Fruit fly (Drosophila melanogaster): Measurements from ENCODE around the gene hng3.

hng3 gene

DNA sequence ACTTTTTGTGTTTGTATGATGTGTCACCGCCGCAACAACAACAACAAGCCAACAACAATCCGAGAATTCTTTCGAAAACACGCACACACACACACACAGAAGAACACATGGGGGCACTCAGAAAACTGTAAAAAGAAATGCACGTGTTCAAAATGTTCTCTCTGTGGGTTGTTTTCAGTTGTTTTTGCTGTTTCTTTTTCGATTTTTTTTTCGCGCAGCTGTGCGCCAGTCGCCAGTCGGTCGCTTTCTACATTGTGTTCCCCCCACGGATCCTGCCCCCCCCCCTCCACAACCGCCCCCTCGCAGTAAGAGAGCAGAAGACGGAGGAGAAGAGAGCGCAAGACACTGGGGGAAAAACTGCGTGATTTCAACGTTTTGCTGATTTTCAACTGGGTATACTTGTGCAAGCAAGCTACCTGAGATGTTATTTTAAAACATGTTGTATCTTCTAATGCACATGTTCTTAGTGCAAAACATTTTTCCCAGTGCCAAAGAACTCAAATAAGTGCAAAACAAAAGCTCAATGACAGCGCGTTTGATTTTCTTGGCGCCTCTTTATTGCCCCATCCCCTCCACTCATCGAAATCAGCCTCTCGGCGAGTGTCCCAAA lies 3.7 kb downstream of the hng3 start (continued):
- 0 out of 3 replicates have a peak, but pooled peaks have one; percentile 27 for TF ChIP-seq Aef1 (GFP tag; IDR thresholded peaks at IDR 0.05)
- TF ChIP-seq Dip2 (GFP tag; IDR thresholded peaks at IDR 0.05) = no peak
- no peak for TF ChIP-seq croc (GFP tag; conservative IDR thresholded peaks at IDR 0.05)
- no peak for TF ChIP-seq inv (GFP tag; IDR thresholded peaks at IDR 0.05; ENCODE audit: partially characterized antibody)
- TF ChIP-seq gfzf (GFP tag; optimal IDR thresholded peaks at IDR 0.05) = no peak
- no peak for TF ChIP-seq sima (GFP tag; optimal IDR thresholded peaks at IDR 0.05)
- TF ChIP-seq cwo (GFP tag; optimal IDR thresholded peaks at IDR 0.05) = peak; percentile 74
- TF ChIP-seq CG7357 (GFP tag; IDR thresholded peaks at IDR 0.05) = peak; percentile 59; the same call in 1 of the 3 replicates
- TF ChIP-seq z (GFP tag; IDR thresholded peaks at IDR 0.05) = no peak
- TF ChIP-seq gce (GFP tag; IDR thresholded peaks at IDR 0.05) = no peak
- TF ChIP-seq Fer3 (tag; optimal IDR thresholded peaks at IDR 0.05) = peak; percentile 38
- TF ChIP-seq org-1 (GFP tag; optimal IDR thresholded peaks at IDR 0.05) = peak; percentile 12
- no peak for TF ChIP-seq ro (GFP tag; IDR thresholded peaks at IDR 0.05)
- no peak for TF ChIP-seq CG5180 (GFP tag; optimal IDR thresholded peaks at IDR 0.05)
- TF ChIP-seq esg (GFP tag; conservative IDR thresholded peaks at IDR 0.05) = no peak
- no peak for TF ChIP-seq hkb (optimal IDR thresholded peaks at IDR 0.05)
- peak; percentile 35 for TF ChIP-seq hkb (GFP tag; IDR thresholded peaks at IDR 0.05)
- TF ChIP-seq kay (GFP tag; optimal IDR thresholded peaks at IDR 0.05) = no peak
- no peak for TF ChIP-seq corto (GFP tag; optimal IDR thresholded peaks at IDR 0.05)
- TF ChIP-seq scrt (GFP tag; optimal IDR thresholded peaks at IDR 0.05) = no peak
- no peak for TF ChIP-seq insv (GFP tag; optimal IDR thresholded peaks at IDR 0.05)
- TF ChIP-seq Ets65A (GFP tag) = peak; percentile 79
- no peak for TF ChIP-seq CG3407 (GFP tag; optimal IDR thresholded peaks at IDR 0.05)
- TF ChIP-seq CG32772 (GFP tag; IDR thresholded peaks at IDR 0.05) = peak; percentile 38
- peak; percentile 44; the same call in 1 of the 2 replicates for TF ChIP-seq ttk (GFP tag; IDR thresholded peaks at IDR 0.05)
- no peak for TF ChIP-seq CG30403 (GFP tag; optimal IDR thresholded peaks at IDR 0.05)
- no peak for TF ChIP-seq CG7372 (GFP tag; IDR thresholded peaks at IDR 0.05)
- no peak for TF ChIP-seq Mad (GFP tag; optimal IDR thresholded peaks at IDR 0.05)
- TF ChIP-seq Atf6 (GFP tag; IDR thresholded peaks at IDR 0.05) = no peak; the same call in 1 of the 2 replicates
- TF ChIP-seq CG9727 (GFP tag; optimal IDR thresholded peaks at IDR 0.05) = no peak
- TF ChIP-seq zfh1 (GFP tag; IDR thresholded peaks at IDR 0.05) = peak; percentile 61; the same call in 2 of the 3 replicates
- no peak for TF ChIP-seq CTCF (GFP tag; optimal IDR thresholded peaks at IDR 0.05)
- TF ChIP-seq CG8924 (tag; optimal IDR thresholded peaks at IDR 0.05) = no peak
- no peak for TF ChIP-seq Sox100B (GFP tag; optimal IDR thresholded peaks at IDR 0.05)
- TF ChIP-seq D19B (GFP tag; optimal IDR thresholded peaks at IDR 0.05) = no peak
- TF ChIP-seq unpg (GFP tag; optimal IDR thresholded peaks at IDR 0.05) = peak; percentile 4
- TF ChIP-seq CG8281 (tag; optimal IDR thresholded peaks at IDR 0.05) = no peak
- no peak for TF ChIP-seq ac (GFP tag; optimal IDR thresholded peaks at IDR 0.05)
- no peak for TF ChIP-seq lbe (GFP tag; optimal IDR thresholded peaks at IDR 0.05)
- no peak for TF ChIP-seq dimm (GFP tag; IDR thresholded peaks at IDR 0.05)
- TF ChIP-seq row (GFP tag; IDR thresholded peaks at IDR 0.05) = peak; percentile 63
- TF ChIP-seq shn (GFP tag; optimal IDR thresholded peaks at IDR 0.05) = no peak
- TF ChIP-seq CG6175 (GFP tag; IDR thresholded peaks at IDR 0.05) = peak; percentile 59; the same call in 1 of the 3 replicates
- TF ChIP-seq CG9817 (tag; optimal IDR thresholded peaks at IDR 0.05) = peak; percentile 43
- no peak for TF ChIP-seq CG16813 (GFP tag; IDR thresholded peaks at IDR 0.05; ENCODE audit: partially characterized antibody)
- TF ChIP-seq H2.0 (GFP tag; IDR thresholded peaks at IDR 0.05) = peak; percentile 47; the same call in 1 of the 2 replicates
- TF ChIP-seq da (GFP tag; optimal IDR thresholded peaks at IDR 0.05) = no peak
- TF ChIP-seq CG17359 (tag; optimal IDR thresholded peaks at IDR 0.05) = peak; percentile 41
- TF ChIP-seq ind (GFP tag; optimal IDR thresholded peaks at IDR 0.05) = peak; percentile 38
- TF ChIP-seq ewg (GFP tag; optimal IDR thresholded peaks at IDR 0.05) = no peak
- peak; percentile 24 for TF ChIP-seq nau (GFP tag; optimal IDR thresholded peaks at IDR 0.05)

Measured in whole organism, embryonic.